Comparison of ENCODE assay signal across 1 worm cellular context in the genomic region with DNA sequence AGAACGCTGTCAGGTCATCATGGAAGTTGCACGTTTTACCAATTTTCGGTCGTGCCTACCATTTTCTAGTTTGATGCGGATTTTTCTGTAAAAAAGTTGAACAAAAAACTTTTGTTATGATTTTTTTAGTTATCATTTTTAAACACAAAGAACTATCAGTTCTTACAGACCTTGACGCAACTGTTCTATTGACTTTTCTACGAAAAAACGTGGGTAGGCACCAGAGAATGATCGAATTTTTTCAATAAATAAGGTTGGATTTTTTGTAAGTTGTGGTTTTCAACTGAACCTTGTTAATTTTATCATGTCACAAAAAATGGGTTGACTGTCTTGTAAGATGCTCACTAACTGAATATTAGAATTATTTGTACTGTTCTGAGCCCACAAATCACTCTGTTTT.
TF ChIP-seq lines count a peak whose summit lies in the region.

No protein-coding gene starts in this region.

TF ChIP-seq in whole organism, L1 larva, 84 proteins besides CTCF, POLR2A, EP300 and RAD21 (continued from another document):
- TF ChIP-seq ceh-90 (tag; optimal IDR thresholded peaks at IDR 0.05; lab: Kevin White, UChicago) (no peak), hlh-4 (tag; optimal IDR thresholded peaks at IDR 0.05; lab: Kevin White, UChicago) (no peak), unc-30 (tag; optimal IDR thresholded peaks at IDR 0.05; lab: Kevin White, UChicago) (no peak), grh-1 (GFP tag; IDR thresholded peaks at IDR 0.05; lab: Robert Waterston, UW) (no peak), ztf-4 (tag; optimal IDR thresholded peaks at IDR 0.05; lab: Kevin White, UChicago) (no peak), nhr-71 (tag; optimal IDR thresholded peaks at IDR 0.05; lab: Kevin White, UChicago) (peak; percentile 9), mab-9 (GFP tag; IDR thresholded peaks at IDR 0.05; lab: Robert Waterston, UW) (no peak), nhr-47 (tag; optimal IDR thresholded peaks at IDR 0.05; lab: Kevin White, UChicago) (no peak), zip-4 (GFP tag; optimal IDR thresholded peaks at IDR 0.05; lab: Kevin White, UChicago) (no peak), tlp-1 (tag; optimal IDR thresholded peaks at IDR 0.05; lab: Kevin White, UChicago) (no peak), mep-1 (tag; optimal IDR thresholded peaks at IDR 0.05; lab: Kevin White, UChicago) (no peak), efl-1 (optimal IDR thresholded peaks at IDR 0.05; lab: Kevin White, UChicago) (no peak), efl-1 (GFP tag; optimal IDR thresholded peaks at IDR 0.05 in 1 of 2; lab: Kevin White, UChicago) (peak in 1 of 2 experiments; percentile 25), unc-62 (GFP tag; optimal IDR thresholded peaks at IDR 0.05; lab: Kevin White, UChicago) (no peak), nhr-76 (tag; optimal IDR thresholded peaks at IDR 0.05; lab: Kevin White, UChicago) (no peak), ceh-82 (tag; optimal IDR thresholded peaks at IDR 0.05; lab: Kevin White, UChicago) (no peak)
